Worm (Caenorhabditis elegans): Measurements from ENCODE around the gene C41A3.2.
A peak's percentile ranks its signal among the peaks of the same experiment; 100 is the strongest.

The C41A3.2 gene

ce11 chrX:5429335-5429734 is 15.2 kb upstream of the C41A3.2 start (continued):
- TF ChIP-seq dmd-9 (GFP tag; IDR thresholded peaks at IDR 0.05) (peak; percentile 88), nhr-10 (tag; optimal IDR thresholded peaks at IDR 0.05) (peak; percentile 97), F10B5.3 (tag; optimal IDR thresholded peaks at IDR 0.05) (peak; percentile 96), R02D3.7 (tag; optimal IDR thresholded peaks at IDR 0.05) (no peak), nhr-11 (tag; optimal IDR thresholded peaks at IDR 0.05) (peak; percentile 94), mdt-29 (GFP tag; IDR thresholded peaks at IDR 0.05) (peak; percentile 92), ceh-28 (tag; optimal IDR thresholded peaks at IDR 0.05) (peak; percentile 91), T20F7.1 (GFP tag; optimal IDR thresholded peaks at IDR 0.05) (peak; percentile 91), mxl-3 (GFP tag; optimal IDR thresholded peaks at IDR 0.05) (peak; percentile 97), rbr-2 (tag; optimal IDR thresholded peaks at IDR 0.05) (peak; percentile 99), ceh-20 (GFP tag; IDR thresholded peaks at IDR 0.05) (peak; percentile 96), nhr-48 (tag; optimal IDR thresholded peaks at IDR 0.05) (peak; percentile 95), duxl-1 (tag; optimal IDR thresholded peaks at IDR 0.05; ENCODE audit: poor library complexity) (peak; percentile 98), ztf-11 (tag; optimal IDR thresholded peaks at IDR 0.05) (peak; percentile 76), zip-11 (GFP tag; IDR thresholded peaks at IDR 0.05) (no peak), madf-9 (GFP tag; conservative IDR thresholded peaks at IDR 0.05) (peak; percentile 96), snpc-1.2 (GFP tag; IDR thresholded peaks at IDR 0.05) (peak; percentile 62; the same call in 1 of the 2 replicates), nhr-6 (tag; optimal IDR thresholded peaks at IDR 0.05) (peak; percentile 90), lin-39 (tag; optimal IDR thresholded peaks at IDR 0.05) (no peak), ces-1 (GFP tag; optimal IDR thresholded peaks at IDR 0.05) (peak; percentile 78), dmd-8 (GFP tag; IDR thresholded peaks at IDR 0.05) (peak; percentile 73), ama-1 (optimal IDR thresholded peaks at IDR 0.05) (no peak), nhr-42 (GFP tag; IDR thresholded peaks at IDR 0.05) (peak; percentile 98), lin-38 (GFP tag; IDR thresholded peaks at IDR 0.05) (no peak), nhr-25 (tag; optimal IDR thresholded peaks at IDR 0.05; ENCODE audit: borderline replicate concordance, insufficient read depth) (peak; percentile 95), ctbp-1 (GFP tag; IDR thresholded peaks at IDR 0.05) (peak; percentile 97), ztf-7 (tag; optimal IDR thresholded peaks at IDR 0.05) (peak; percentile 96), nhr-237 (tag; optimal IDR thresholded peaks at IDR 0.05) (peak; percentile 84), egl-27 (tag; optimal IDR thresholded peaks at IDR 0.05) (peak; percentile 7), cey-2 (tag; optimal IDR thresholded peaks at IDR 0.05; ENCODE audit: borderline replicate concordance, insufficient read depth) (peak; percentile 66), T26A8.4 (GFP tag; IDR thresholded peaks at IDR 0.05) (peak; percentile 99), Y105C5A.15 (GFP tag; IDR thresholded peaks at IDR 0.05) (peak; percentile 53; the same call in 1 of the 2 replicates), daf-8 (GFP tag; IDR thresholded peaks at IDR 0.05) (peak; percentile 38; the same call in 1 of the 2 replicates), sdz-12 (GFP tag; optimal IDR thresholded peaks at IDR 0.05) (peak; percentile 44), fos-1 (tag; optimal IDR thresholded peaks at IDR 0.05) (peak; percentile 83), ceh-82 (tag; optimal IDR thresholded peaks at IDR 0.05) (peak; percentile 80), F44E2.7 (GFP tag; IDR thresholded peaks at IDR 0.05) (no peak), zip-2 (tag; optimal IDR thresholded peaks at IDR 0.05) (peak; percentile 96), D1046.2 (GFP tag; IDR thresholded peaks at IDR 0.05) (peak; percentile 78), lin-1 (GFP tag; IDR thresholded peaks at IDR 0.05) (peak; percentile 85), F49E8.2 (tag; optimal IDR thresholded peaks at IDR 0.05; ENCODE audit: borderline replicate concordance) (peak; percentile 37), daf-16 (GFP tag; optimal IDR thresholded peaks at IDR 0.05) (peak in 1 of 2 experiments; percentile 99), daf-16 (tag; optimal IDR thresholded peaks at IDR 0.05) (peak; percentile 95), jun-1 (tag; optimal IDR thresholded peaks at IDR 0.05) (peak; percentile 99), unc-62 (GFP tag; optimal IDR thresholded peaks at IDR 0.05 in 1 of 2) (peak; percentile 82 to 100), unc-62 (tag; optimal IDR thresholded peaks at IDR 0.05) (peak; percentile 86), gei-8 (GFP tag; optimal IDR thresholded peaks at IDR 0.05) (peak; percentile 79), daf-12 (tag; optimal IDR thresholded peaks at IDR 0.05) (no peak), attf-4 (tag; optimal IDR thresholded peaks at IDR 0.05) (peak; percentile 83), lin-13 (GFP tag; optimal IDR thresholded peaks at IDR 0.05) (peak; percentile 95), mxl-2 (GFP tag; conservative IDR thresholded peaks at IDR 0.05) (peak; percentile 87), spr-3 (GFP tag; optimal IDR thresholded peaks at IDR 0.05) (peak; percentile 97)

Data from whole organism, L4 larva.